Worm (Caenorhabditis elegans): Measurements from ENCODE around the gene F09A5.2.

ce11 chrX:13147105-13147504 lies 12.2 kb downstream of the F09A5.2 start:
- TF ChIP-seq nhr-76 (tag; optimal IDR thresholded peaks at IDR 0.05) (no peak), snpc-4 (tag; optimal IDR thresholded peaks at IDR 0.05) (no peak), lin-13 (GFP tag; optimal IDR thresholded peaks at IDR 0.05) (no peak), ces-1 (GFP tag; optimal IDR thresholded peaks at IDR 0.05) (no peak), ets-5 (GFP tag; IDR thresholded peaks at IDR 0.05) (no peak), fkh-10 (GFP tag; optimal IDR thresholded peaks at IDR 0.05) (no peak), elt-2 (tag; optimal IDR thresholded peaks at IDR 0.05) (no peak), jun-1 (tag; optimal IDR thresholded peaks at IDR 0.05) (no peak), alr-1 (tag; optimal IDR thresholded peaks at IDR 0.05; ENCODE audit: borderline replicate concordance) (no peak), tbx-2 (tag; optimal IDR thresholded peaks at IDR 0.05) (no peak), fkh-4 (tag; optimal IDR thresholded peaks at IDR 0.05; ENCODE audit: borderline replicate concordance) (no peak), isw-1 (GFP tag; IDR thresholded peaks at IDR 0.05) (no peak)

Data from whole organism, L1 larva.